Worm (Caenorhabditis elegans) whole organism, L2 larva: Measurements from ENCODE around the gene sra-37.
A peak's percentile ranks its signal among the peaks of the same experiment; 100 is the strongest.

Experiments used
- F13H6.1 ChIP-seq: sonication (generic microtip); optimal IDR thresholded peaks from 2 replicates; lab custom pipeline; 2016; ENCODE audit warnings: missing genetic modification characterization, missing compliant biosample characterization
- R02D3.7 ChIP-seq: fragments of 150-350 bp; optimal IDR thresholded peaks from 2 replicates; lab custom pipeline; 2014; ENCODE audit warnings: missing biosample characterization, missing genetic modification characterization
- Y55F3AM.14 ChIP-seq: fragments of 200-800 bp; sonication (Bioruptor generic); optimal IDR thresholded peaks from 2 replicates; lab custom pipeline; 2018; ENCODE audit warnings: mild to moderate bottlenecking, missing genetic modification characterization, missing compliant biosample characterization
- ZK546.5 ChIP-seq: sonication (generic microtip); optimal IDR thresholded peaks from 2 replicates; lab custom pipeline; 2017; ENCODE audit warnings: missing biosample characterization, missing genetic modification characterization
- aly-2 ChIP-seq: fragments of 150-350 bp; optimal IDR thresholded peaks from 2 replicates; lab custom pipeline; 2014; ENCODE audit warnings: missing biosample characterization, missing genetic modification characterization
- ama-1 ChIP-seq: fragments of 150-350 bp; optimal IDR thresholded peaks from 2 replicates; lab custom pipeline; 2018; ENCODE audit warnings: inconsistent platforms
- blmp-1 ChIP-seq: sonication (generic microtip); optimal IDR thresholded peaks from 2 replicates; lab custom pipeline; 2017; ENCODE audit warnings: missing genetic modification characterization, mild to moderate bottlenecking, missing compliant biosample characterization, antibody characterized with exemption, moderate library complexity; ENCODE audit not compliant: insufficient read depth
- ceh-82 ChIP-seq: fragments of 150-350 bp; optimal IDR thresholded peaks from 2 replicates; lab custom pipeline; 2014; ENCODE audit warnings: missing biosample characterization, missing genetic modification characterization
- crh-2 ChIP-seq: sonication (generic microtip); optimal IDR thresholded peaks from 2 replicates; lab custom pipeline; 2017; ENCODE audit warnings: missing biosample characterization, missing genetic modification characterization
- egl-27 ChIP-seq: sonication (generic microtip); optimal IDR thresholded peaks from 3 replicates; lab custom pipeline; 2017; ENCODE audit warnings: missing biosample characterization, missing genetic modification reagents, missing genetic modification characterization
- elt-1 ChIP-seq: fragments of 150-350 bp; optimal IDR thresholded peaks from 2 replicates; lab custom pipeline; 2014; ENCODE audit warnings: missing biosample characterization, missing genetic modification characterization
- fos-1 ChIP-seq: fragments of 150-350 bp; optimal IDR thresholded peaks from 2 replicates; lab custom pipeline; 2014; ENCODE audit warnings: missing biosample characterization, missing genetic modification characterization
- gmeb-1 ChIP-seq: fragments of 150-350 bp; optimal IDR thresholded peaks from 2 replicates; lab custom pipeline; 2014; ENCODE audit warnings: missing biosample characterization, missing genetic modification characterization
- lin-11 ChIP-seq: fragments of 150-350 bp; sonication (generic microtip); optimal IDR thresholded peaks from 2 replicates; lab custom pipeline; 2014; ENCODE audit warnings: missing biosample characterization, missing genetic modification characterization, inconsistent platforms, mixed read lengths
- lin-13 ChIP-seq: fragments of 150-350 bp; optimal IDR thresholded peaks from 2 replicates; lab custom pipeline; 2014; ENCODE audit warnings: missing biosample characterization, missing genetic modification reagents, missing genetic modification characterization
- lin-39 ChIP-seq: fragments of 150-350 bp; optimal IDR thresholded peaks from 2 replicates; lab custom pipeline; 2014; ENCODE audit warnings: missing biosample characterization, missing genetic modification reagents, missing genetic modification characterization
- lsy-2 ChIP-seq, 2 experiments: fragments of 150-350 bp in 1 of 2; sonication (generic microtip) in 1 of 2; optimal IDR thresholded peaks; 2 replicates each; lab custom pipeline; 2014 to 2017; ENCODE audit warnings: missing biosample characterization in 2 of 2, missing genetic modification characterization in 2 of 2
- mbf-1 ChIP-seq: sonication (generic microtip); optimal IDR thresholded peaks from 2 replicates; lab custom pipeline; 2017; ENCODE audit warnings: missing biosample characterization, missing genetic modification characterization
- nhr-10 ChIP-seq: sonication (generic microtip); optimal IDR thresholded peaks from 2 replicates; lab custom pipeline; 2017; ENCODE audit warnings: missing biosample characterization, missing genetic modification characterization
- nhr-12 ChIP-seq: fragments of 150-350 bp; optimal IDR thresholded peaks from 2 replicates; lab custom pipeline; 2014; ENCODE audit warnings: missing biosample characterization, missing genetic modification characterization
- nhr-129 ChIP-seq: fragments of 150-350 bp; optimal IDR thresholded peaks from 2 replicates; lab custom pipeline; 2014; ENCODE audit warnings: missing biosample characterization, missing genetic modification characterization
- nhr-21 ChIP-seq: fragments of 150-350 bp; optimal IDR thresholded peaks from 2 replicates; lab custom pipeline; 2014; ENCODE audit warnings: missing biosample characterization, missing genetic modification characterization
- nhr-23 ChIP-seq: fragments of 150-350 bp; optimal IDR thresholded peaks from 2 replicates; lab custom pipeline; 2014; ENCODE audit warnings: missing biosample characterization, missing genetic modification reagents, missing genetic modification characterization
- nhr-25 ChIP-seq: fragments of 150-350 bp; sonication (generic microtip); optimal IDR thresholded peaks from 3 replicates; lab custom pipeline; 2014; ENCODE audit warnings: missing biosample characterization, missing genetic modification characterization
- sem-4 ChIP-seq: fragments of 150-350 bp; optimal IDR thresholded peaks from 2 replicates; lab custom pipeline; 2014; ENCODE audit warnings: missing biosample characterization, missing genetic modification reagents, missing genetic modification characterization
- skn-1 ChIP-seq: sonication (generic microtip); optimal IDR thresholded peaks from 2 replicates; lab custom pipeline; 2017; ENCODE audit warnings: missing biosample characterization, missing genetic modification characterization
- sma-3 ChIP-seq: sonication (generic microtip); optimal IDR thresholded peaks from 2 replicates; lab custom pipeline; 2016; ENCODE audit warnings: missing genetic modification reagents, missing genetic modification characterization, missing compliant biosample characterization
- sma-9 ChIP-seq, 2 experiments: fragments of 150-350 bp in 1 of 2; sonication (generic microtip) in 1 of 2; optimal IDR thresholded peaks; 2 replicates each; lab custom pipeline; 2014 to 2016; ENCODE audit warnings: missing genetic modification characterization in 2 of 2, mild to moderate bottlenecking in 1 of 2, missing biosample characterization in 1 of 2, missing compliant biosample characterization in 1 of 2, missing genetic modification reagents in 1 of 2, moderate library complexity in 1 of 2
- snpc-4 ChIP-seq: fragments of 150-350 bp; optimal IDR thresholded peaks from 2 replicates; lab custom pipeline; 2014; ENCODE audit warnings: missing biosample characterization, missing genetic modification characterization
- unc-39 ChIP-seq: fragments of 150-350 bp; optimal IDR thresholded peaks from 2 replicates; lab custom pipeline; 2014; ENCODE audit warnings: missing biosample characterization, missing genetic modification characterization
- unc-55 ChIP-seq: fragments of 150-350 bp; sonication (generic microtip); optimal IDR thresholded peaks from 3 replicates; lab custom pipeline; 2014; ENCODE audit warnings: missing biosample characterization, missing genetic modification reagents, missing genetic modification characterization
- unc-62 ChIP-seq: fragments of 150-350 bp; optimal IDR thresholded peaks from 2 replicates; lab custom pipeline; 2014; ENCODE audit warnings: missing biosample characterization, missing genetic modification reagents, missing genetic modification characterization
- ztf-1 ChIP-seq: fragments of 200-800 bp; sonication (Bioruptor generic); conservative IDR thresholded peaks from 2 replicates; pipeline ENCODE4 v1.3.6; 2022; ENCODE audit warnings: missing genetic modification characterization, missing compliant biosample characterization

Gene sra-37

ce11 chrX:13855928-13856327, 37.2 kb downstream of the sra-37 start:
- no peak for TF ChIP-seq unc-55 (GFP tag; lab: Kevin White, UChicago)
- TF ChIP-seq sma-3: no peak
- TF ChIP-seq Y55F3AM.14 (GFP tag; lab: Kevin White, UChicago): no peak
- no peak for TF ChIP-seq mbf-1
- no peak for TF ChIP-seq lin-11 (tag; lab: Kevin White, UChicago)
- TF ChIP-seq unc-39: no peak
- no peak for TF ChIP-seq fos-1 (tag; lab: Kevin White, UChicago)
- no peak for TF ChIP-seq lin-13 (GFP tag; lab: Kevin White, UChicago)
- TF ChIP-seq R02D3.7 (tag; lab: Kevin White, UChicago): no peak
- no peak for TF ChIP-seq crh-2 (tag; lab: Kevin White, UChicago)
- no peak for TF ChIP-seq nhr-21
- no peak for TF ChIP-seq F13H6.1
- TF ChIP-seq nhr-10: no peak
- no peak for TF ChIP-seq nhr-129 (tag; lab: Kevin White, UChicago)
- TF ChIP-seq ama-1: no peak
- no peak for TF ChIP-seq elt-1 (tag; lab: Kevin White, UChicago)
- no peak for TF ChIP-seq aly-2
- no peak for TF ChIP-seq lin-39 (tag; lab: Kevin White, UChicago)
- TF ChIP-seq snpc-4 (tag; lab: Kevin White, UChicago): no peak

- TF ChIP-seq crh-2 (tag; lab: Kevin White, UChicago) (no peak), elt-1 (tag; lab: Kevin White, UChicago) (no peak), sma-3 (no peak), ztf-1 (GFP tag; lab: Robert Waterston, UW) (no peak), ceh-82 (tag; lab: Kevin White, UChicago) (no peak), lin-39 (tag; lab: Kevin White, UChicago) (no peak), sem-4 (tag; lab: Kevin White, UChicago) (no peak), nhr-25 (tag; lab: Kevin White, UChicago) (no peak), R02D3.7 (tag; lab: Kevin White, UChicago) (no peak), unc-62 (GFP tag; lab: Kevin White, UChicago) (no peak)
These were observed 40.5 kb downstream of the sra-37 start, which contains the start of gene mct-3 for ce11 chrX:13852606-13853005. TSS of gene mct-3 (plus strand) at chrX:13852906.

- TF ChIP-seq blmp-1 (tag; lab: Kevin White, UChicago) (no peak), unc-39 (no peak), lsy-2 (tag; optimal IDR thresholded peaks at IDR 0.05; lab: Kevin White, UChicago) (no peak), fos-1 (tag; lab: Kevin White, UChicago) (peak; percentile 6)
These were observed 41.6 kb downstream of the sra-37 start for ce11 chrX:13851590-13851989.

ce11 chrX:13850359-13850758, 42.8 kb downstream of the sra-37 start:
- TF ChIP-seq ama-1: no peak

ce11 chrX:13846024-13846423, 47.1 kb downstream of the sra-37 start:
- TF ChIP-seq egl-27 (no peak), sma-9 (GFP tag; optimal IDR thresholded peaks at IDR 0.05; lab: Kevin White, UChicago) (no peak), sma-9 (tag; optimal IDR thresholded peaks at IDR 0.05; lab: Kevin White, UChicago) (no peak), F13H6.1 (peak; percentile 45), sma-3 (no peak), gmeb-1 (no peak), nhr-129 (tag; lab: Kevin White, UChicago) (peak; percentile 8), lin-39 (tag; lab: Kevin White, UChicago) (no peak), nhr-12 (tag; lab: Kevin White, UChicago) (no peak), sem-4 (tag; lab: Kevin White, UChicago) (no peak), ZK546.5 (no peak), nhr-23 (no peak), mbf-1 (no peak), fos-1 (tag; lab: Kevin White, UChicago) (peak; percentile 24), lsy-2 (tag; optimal IDR thresholded peaks at IDR 0.05; lab: Kevin White, UChicago) (no peak), skn-1 (tag; lab: Kevin White, UChicago) (no peak), crh-2 (tag; lab: Kevin White, UChicago) (no peak)
